Worm (Caenorhabditis elegans) whole organism, L1 larva: ENCODE results near the gene srpa-68.

Source experiments
- C16A3.4 ChIP-seq: fragments of 150-350 bp; optimal IDR thresholded peaks from 2 replicates; lab custom pipeline; 2014; ENCODE audit warnings: missing biosample characterization, missing genetic modification characterization
- Y116A8C.19 ChIP-seq: sonication (generic microtip); optimal IDR thresholded peaks from 2 replicates; lab custom pipeline; 2016; ENCODE audit warnings: missing compliant biosample characterization, missing genetic modification characterization, borderline replicate concordance
- alr-1 ChIP-seq: fragments of 200-800 bp; sonication (Bioruptor generic); optimal IDR thresholded peaks from 2 replicates; lab custom pipeline; 2018; ENCODE audit warnings: borderline replicate concordance, mild to moderate bottlenecking, missing genetic modification characterization, missing compliant biosample characterization
- ama-1 ChIP-seq: fragments of 150-350 bp; optimal IDR thresholded peaks from 2 replicates; lab custom pipeline; 2014
- ceh-63 ChIP-seq: fragments of 200-800 bp; sonication (Bioruptor generic); optimal IDR thresholded peaks from 2 replicates; lab custom pipeline; 2018; ENCODE audit warnings: mild to moderate bottlenecking, missing genetic modification characterization, missing compliant biosample characterization
- ceh-88 ChIP-seq: fragments of 200-800 bp; sonication (Bioruptor generic); IDR thresholded peaks from 2 replicates; pipeline ENCODE4 v1.3.6; 2022; ENCODE audit warnings: missing genetic modification characterization, missing compliant biosample characterization
- ceh-90 ChIP-seq: sonication (generic microtip); optimal IDR thresholded peaks from 2 replicates; lab custom pipeline; 2016; ENCODE audit warnings: missing genetic modification characterization, missing compliant biosample characterization
- dpl-1 ChIP-seq, 3 experiments: fragments of 150-350 bp in 2 of 3; sonication (generic microtip) in 1 of 3; optimal IDR thresholded peaks; 2 replicates each; lab custom pipeline; 2014 to 2017; ENCODE audit warnings: missing biosample characterization in 3 of 3, missing genetic modification characterization in 3 of 3, missing genetic modification reagents in 3 of 3
- efl-1 ChIP-seq, 4 experiments: fragments of 150-350 bp; optimal IDR thresholded peaks in 3 of 4; peaks in 1 of 4; 1 replicate in 1 of 4; 2 replicates in 3 of 4; lab custom pipeline; 2014; ENCODE audit warnings: missing biosample characterization in 2 of 4, missing genetic modification characterization in 2 of 4, missing genetic modification reagents in 2 of 4
- egl-13 ChIP-seq: sonication (generic microtip); optimal IDR thresholded peaks from 2 replicates; lab custom pipeline; 2016; ENCODE audit warnings: missing genotype, missing genetic modification reagents, missing genetic modification characterization, missing compliant biosample characterization
- elt-3 ChIP-seq, 6 experiments: fragments of 150-350 bp in 1 of 6; sonication (generic microtip); optimal IDR thresholded peaks; 2 replicates each; lab custom pipeline; 2017 to 2018; ENCODE audit warnings: missing biosample characterization in 6 of 6, missing genetic modification characterization in 6 of 6, inconsistent platforms in 1 of 6
- ets-5 ChIP-seq: fragments of 200-800 bp; sonication (Bioruptor generic); IDR thresholded peaks from 2 replicates; pipeline ENCODE4 v1.3.6; 2022; ENCODE audit warnings: missing genetic modification characterization, missing compliant biosample characterization
- fkh-10 ChIP-seq: sonication (generic microtip); optimal IDR thresholded peaks from 2 replicates; lab custom pipeline; 2017; ENCODE audit warnings: missing biosample characterization, missing genetic modification reagents, missing genetic modification characterization
- grh-1 ChIP-seq: fragments of 200-800 bp; sonication (Bioruptor generic); IDR thresholded peaks from 2 replicates; pipeline ENCODE4 v1.3.6; 2022; ENCODE audit warnings: missing genetic modification reagents, missing genetic modification characterization, missing compliant biosample characterization
- hlh-17 ChIP-seq: fragments of 200-800 bp; sonication (Bioruptor generic); optimal IDR thresholded peaks from 2 replicates; lab custom pipeline; 2018; ENCODE audit warnings: missing genetic modification characterization, mild to moderate bottlenecking, missing compliant biosample characterization, moderate library complexity, borderline replicate concordance
- hlh-4 ChIP-seq: sonication (generic microtip); optimal IDR thresholded peaks from 2 replicates; lab custom pipeline; 2016; ENCODE audit warnings: mild to moderate bottlenecking, missing genetic modification characterization, missing compliant biosample characterization
- irx-1 ChIP-seq: sonication (generic microtip); optimal IDR thresholded peaks from 2 replicates; lab custom pipeline; 2016; ENCODE audit warnings: missing genetic modification characterization, missing compliant biosample characterization
- lin-13 ChIP-seq: fragments of 150-350 bp; optimal IDR thresholded peaks from 2 replicates; lab custom pipeline; 2014; ENCODE audit warnings: missing biosample characterization, missing genetic modification reagents, missing genetic modification characterization
- lin-35 ChIP-seq, 2 experiments: fragments of 150-350 bp; optimal IDR thresholded peaks; 2 replicates each; lab custom pipeline; 2014; ENCODE audit warnings: missing biosample characterization in 2 of 2, missing genetic modification characterization in 2 of 2, missing genetic modification reagents in 2 of 2
- lin-39 ChIP-seq: fragments of 150-350 bp; optimal IDR thresholded peaks from 2 replicates; lab custom pipeline; 2014; ENCODE audit warnings: missing biosample characterization, missing genetic modification reagents, missing genetic modification characterization
- lir-3 ChIP-seq: sonication (generic microtip); optimal IDR thresholded peaks from 2 replicates; lab custom pipeline; 2016; ENCODE audit warnings: mild to moderate bottlenecking, missing genetic modification characterization, moderate library complexity, missing compliant biosample characterization; ENCODE audit not compliant: poor library complexity
- lsy-2 ChIP-seq, 2 experiments: fragments of 150-350 bp; optimal IDR thresholded peaks; 2 replicates each; lab custom pipeline; 2014; ENCODE audit warnings: missing biosample characterization in 2 of 2, missing genetic modification characterization in 2 of 2
- mef-2 ChIP-seq: fragments of 150-350 bp; optimal IDR thresholded peaks from 2 replicates; lab custom pipeline; 2014; ENCODE audit warnings: missing biosample characterization, missing genetic modification characterization
- nhr-19 ChIP-seq: fragments of 200-800 bp; sonication (Bioruptor generic); conservative IDR thresholded peaks from 2 replicates; pipeline ENCODE4 v1.3.6; 2022; ENCODE audit warnings: missing genetic modification characterization, missing compliant biosample characterization
- nhr-237 ChIP-seq: fragments of 150-350 bp; optimal IDR thresholded peaks from 2 replicates; lab custom pipeline; 2014; ENCODE audit warnings: missing biosample characterization, missing genetic modification characterization
- nhr-47 ChIP-seq: sonication (generic microtip); optimal IDR thresholded peaks from 2 replicates; lab custom pipeline; 2016; ENCODE audit warnings: mild to moderate bottlenecking, missing genetic modification characterization, moderate library complexity, missing compliant biosample characterization
- nhr-76 ChIP-seq: sonication (generic microtip); optimal IDR thresholded peaks from 2 replicates; lab custom pipeline; 2017; ENCODE audit warnings: missing biosample characterization, missing genetic modification characterization
- nhr-90 ChIP-seq: sonication (generic microtip); optimal IDR thresholded peaks from 2 replicates; lab custom pipeline; 2016; ENCODE audit warnings: mild to moderate bottlenecking, missing genetic modification characterization, missing compliant biosample characterization; ENCODE audit not compliant: poor library complexity
- pag-3 ChIP-seq: sonication (generic microtip); optimal IDR thresholded peaks from 2 replicates; lab custom pipeline; 2017; ENCODE audit warnings: missing genetic modification characterization, mild to moderate bottlenecking, missing compliant biosample characterization, antibody characterized with exemption, borderline replicate concordance; ENCODE audit not compliant: insufficient read depth
- pax-3 ChIP-seq: fragments of 200-800 bp; sonication (Bioruptor generic); optimal IDR thresholded peaks from 2 replicates; lab custom pipeline; 2018; ENCODE audit warnings: mild to moderate bottlenecking, missing genetic modification characterization, moderate library complexity, missing compliant biosample characterization
- rnt-1 ChIP-seq: sonication (generic microtip); optimal IDR thresholded peaks from 2 replicates; lab custom pipeline; 2016; ENCODE audit warnings: mild to moderate bottlenecking, missing genetic modification characterization, moderate library complexity, missing compliant biosample characterization
- snpc-4 ChIP-seq: fragments of 150-350 bp; optimal IDR thresholded peaks from 2 replicates; lab custom pipeline; 2014; ENCODE audit warnings: missing biosample characterization, missing genetic modification characterization
- snu-23 ChIP-seq: sonication (generic microtip); optimal IDR thresholded peaks from 2 replicates; lab custom pipeline; 2016; ENCODE audit warnings: missing genetic modification characterization, missing compliant biosample characterization
- sptf-1 ChIP-seq: fragments of 150-350 bp; optimal IDR thresholded peaks from 2 replicates; lab custom pipeline; 2014; ENCODE audit warnings: missing biosample characterization, missing genetic modification characterization
- tlp-1 ChIP-seq: fragments of 150-350 bp; optimal IDR thresholded peaks from 2 replicates; lab custom pipeline; 2014; ENCODE audit warnings: missing biosample characterization, missing genetic modification characterization
- unc-130 ChIP-seq: fragments of 150-350 bp; optimal IDR thresholded peaks from 2 replicates; lab custom pipeline; 2017; ENCODE audit warnings: missing biosample characterization, missing genetic modification characterization, inconsistent platforms
- unc-62 ChIP-seq: fragments of 150-350 bp; optimal IDR thresholded peaks from 2 replicates; lab custom pipeline; 2014; ENCODE audit warnings: missing biosample characterization, missing genetic modification reagents, missing genetic modification characterization
- unc-86 ChIP-seq: sonication (generic microtip); optimal IDR thresholded peaks from 2 replicates; lab custom pipeline; 2016; ENCODE audit warnings: missing genetic modification characterization, missing compliant biosample characterization
- xbp-1 ChIP-seq: sonication (generic microtip); optimal IDR thresholded peaks from 2 replicates; lab custom pipeline; 2016; ENCODE audit warnings: missing genetic modification characterization, missing compliant biosample characterization
- zip-4 ChIP-seq: fragments of 200-800 bp; sonication (Bioruptor generic); optimal IDR thresholded peaks from 2 replicates; lab custom pipeline; 2018; ENCODE audit warnings: mild to moderate bottlenecking, missing genetic modification characterization, moderate library complexity, missing compliant biosample characterization
- ztf-11 ChIP-seq, 2 experiments: sonication (generic microtip); optimal IDR thresholded peaks; 2 replicates each; lab custom pipeline; 2016 to 2017; ENCODE audit warnings: missing genetic modification characterization in 2 of 2, missing biosample characterization in 1 of 2, missing compliant biosample characterization in 1 of 2

srpa-68 gene

DNA sequence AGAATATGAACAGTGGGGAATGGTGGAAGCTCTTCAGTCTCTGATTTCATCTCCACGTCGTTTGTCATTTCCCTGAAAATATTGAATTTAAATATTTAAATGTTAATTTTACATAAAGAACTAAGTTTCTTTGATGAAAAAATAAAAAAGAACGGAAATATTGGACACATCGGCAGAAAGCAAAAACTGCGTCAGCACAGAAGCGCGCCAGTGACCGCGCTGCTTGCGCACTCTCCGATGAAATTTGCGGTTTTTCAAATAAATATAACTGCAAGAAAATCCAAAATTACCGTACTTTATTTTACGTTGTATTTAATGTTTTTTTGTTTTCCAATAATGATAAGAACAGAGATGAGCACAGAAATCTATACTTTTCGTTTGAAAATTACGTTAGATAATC lies at the start of gene srpa-68, which contains the start of gene srh-16 (continued):
- TF ChIP-seq tlp-1 (tag; lab: Kevin White, UChicago), result no peak
- TF ChIP-seq efl-1 (optimal IDR thresholded peaks at IDR 0.05; lab: Kevin White, UChicago), result peak; percentile 82 to 99
- peak; percentile 97 to 100 for TF ChIP-seq efl-1 (GFP tag; optimal IDR thresholded peaks at IDR 0.05 in 1 of 2; lab: Kevin White, UChicago)
- TF ChIP-seq grh-1 (GFP tag; lab: Robert Waterston, UW), result peak; percentile 93
- TF ChIP-seq ztf-11 (tag; optimal IDR thresholded peaks at IDR 0.05; lab: Kevin White, UChicago), result peak; percentile 71 to 80
- no peak for TF ChIP-seq ets-5
- TF ChIP-seq ceh-63 (GFP tag; lab: Kevin White, UChicago), result no peak
- no peak for TF ChIP-seq alr-1 (tag; lab: Kevin White, UChicago)
- peak; percentile 98 to 99 (median 99) for TF ChIP-seq dpl-1 (GFP tag; optimal IDR thresholded peaks at IDR 0.05; lab: Kevin White, UChicago)
- TF ChIP-seq xbp-1 (tag; lab: Kevin White, UChicago), result peak; percentile 93
- TF ChIP-seq ceh-90, result peak; percentile 42
- peak; percentile 88 for TF ChIP-seq egl-13 (tag; lab: Kevin White, UChicago)
- TF ChIP-seq C16A3.4 (tag; lab: Kevin White, UChicago), result peak; percentile 93
- no peak for TF ChIP-seq hlh-17 (GFP tag; lab: Kevin White, UChicago)
- peak; percentile 87 for TF ChIP-seq unc-86 (tag; lab: Kevin White, UChicago)
- TF ChIP-seq zip-4 (GFP tag; lab: Kevin White, UChicago), result peak; percentile 86
- TF ChIP-seq ama-1 (lab: Kevin White, UChicago), result peak; percentile 67
- TF ChIP-seq ceh-88 (GFP tag; lab: Robert Waterston, UW), result peak; percentile 76
- peak; percentile 87 for TF ChIP-seq snpc-4 (tag; lab: Kevin White, UChicago)
- no peak for TF ChIP-seq Y116A8C.19 (tag; lab: Kevin White, UChicago)
- peak; percentile 94 for TF ChIP-seq nhr-19
- TF ChIP-seq nhr-76 (tag; lab: Kevin White, UChicago), result no peak
- TF ChIP-seq lin-39 (tag; lab: Kevin White, UChicago), result peak; percentile 95
- TF ChIP-seq lin-13 (GFP tag; lab: Kevin White, UChicago), result peak; percentile 73
- peak; percentile 96 for TF ChIP-seq nhr-47 (tag; lab: Kevin White, UChicago)
- peak; percentile 77 for TF ChIP-seq fkh-10
- TF ChIP-seq irx-1 (tag; lab: Kevin White, UChicago), result peak; percentile 90
- peak; percentile 96 to 99 for TF ChIP-seq lin-35 (GFP tag; optimal IDR thresholded peaks at IDR 0.05; lab: Kevin White, UChicago)
- TF ChIP-seq hlh-4 (tag; lab: Kevin White, UChicago), result peak; percentile 5
- no peak for TF ChIP-seq unc-62 (GFP tag; lab: Kevin White, UChicago)
- TF ChIP-seq elt-3 (tag; optimal IDR thresholded peaks at IDR 0.05; lab: Kevin White, UChicago), result peak in 2 of 6 experiments; percentile 86 to 89

DNA sequence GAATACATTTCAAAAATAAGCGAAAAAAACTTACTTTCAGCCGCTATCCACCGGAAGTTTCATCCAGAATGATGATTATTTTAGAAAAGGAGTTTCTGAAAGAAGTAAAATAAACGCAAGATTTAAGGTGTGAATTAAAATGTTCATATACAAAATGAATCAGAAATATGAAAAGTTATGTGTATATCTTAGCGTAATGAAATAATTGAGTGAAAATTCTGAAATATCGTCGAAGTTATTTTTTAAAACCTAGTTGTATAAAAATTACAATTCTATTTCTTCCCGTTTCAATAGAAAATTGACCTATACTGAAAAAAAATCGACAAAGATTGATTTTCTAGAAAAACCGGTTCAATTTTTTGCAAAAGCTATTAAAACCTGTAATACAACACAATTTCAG lies 46.4 kb upstream of the srpa-68 start, which contains the start of gene twk-13:
Gene twk-13 (minus strand): TSS at position 101 of the 400 bp plus-strand sequence.
- TF ChIP-seq lsy-2 (tag; optimal IDR thresholded peaks at IDR 0.05; lab: Kevin White, UChicago) (no peak), rnt-1 (tag; lab: Kevin White, UChicago) (no peak), xbp-1 (tag; lab: Kevin White, UChicago) (no peak), pax-3 (no peak), nhr-237 (tag; lab: Kevin White, UChicago) (no peak), mef-2 (tag; lab: Kevin White, UChicago) (no peak), dpl-1 (GFP tag; optimal IDR thresholded peaks at IDR 0.05; lab: Kevin White, UChicago) (no peak), snu-23 (GFP tag; lab: Kevin White, UChicago) (no peak), pag-3 (no peak), ceh-63 (GFP tag; lab: Kevin White, UChicago) (no peak), sptf-1 (tag; lab: Kevin White, UChicago) (no peak), ceh-90 (no peak), unc-62 (GFP tag; lab: Kevin White, UChicago) (no peak), lir-3 (tag; lab: Kevin White, UChicago) (no peak), irx-1 (tag; lab: Kevin White, UChicago) (no peak), unc-130 (tag; lab: Kevin White, UChicago) (no peak), nhr-90 (tag; lab: Kevin White, UChicago) (no peak), fkh-10 (no peak)
